Fruit fly (Drosophila melanogaster) whole organism, embryonic: ENCODE data around the gene Ubc6.

Source experiments
- Ada2b ChIP-seq: fragments of 200-800 bp; sonication (Bioruptor generic); IDR thresholded peaks from 2 replicates; pipeline ENCODE4 v1.3.6; 2022; ENCODE audit warnings: missing biosample characterization, missing genetic modification characterization
- Awh ChIP-seq: fragments of 200-800 bp; sonication (Bioruptor generic); IDR thresholded peaks from 2 replicates; pipeline ENCODE4, ENCODE4 v1.3.6; 2022; ENCODE audit warnings: missing biosample characterization, missing genetic modification characterization
- CG10431 ChIP-seq: fragments of 200-800 bp; sonication (Bioruptor generic); optimal IDR thresholded peaks from 3 replicates; lab custom pipeline; 2018; ENCODE audit warnings: missing biosample characterization, mild to moderate bottlenecking, missing genetic modification characterization
- CG10543 ChIP-seq: fragments of 200-800 bp; sonication (Bioruptor generic); optimal IDR thresholded peaks from 3 replicates; lab custom pipeline; 2017; ENCODE audit warnings: missing biosample characterization, mild to moderate bottlenecking, missing genetic modification characterization, moderate library complexity
- CG12071 ChIP-seq: fragments of 200-800 bp; sonication (Bioruptor generic); optimal IDR thresholded peaks from 3 replicates; lab custom pipeline; 2018; ENCODE audit warnings: missing biosample characterization, mild to moderate bottlenecking, missing genetic modification characterization
- CG13775 ChIP-seq: fragments of 200-800 bp; sonication (Bioruptor generic); optimal IDR thresholded peaks from 3 replicates; lab custom pipeline; 2017; ENCODE audit warnings: missing biosample characterization, mild to moderate bottlenecking, missing genetic modification characterization
- CG1602 ChIP-seq: fragments of 200-800 bp; sonication (Bioruptor generic); optimal IDR thresholded peaks from 3 replicates; lab custom pipeline; 2016; ENCODE audit warnings: missing biosample characterization, missing genetic modification characterization
- CG16779 ChIP-seq: fragments of 200-800 bp; sonication (Bioruptor generic); IDR thresholded peaks from 2 replicates; pipeline ENCODE4 v1.3.6; 2022; ENCODE audit warnings: missing biosample characterization, missing genetic modification characterization
- CG17829 ChIP-seq: fragments of 200-800 bp; optimal IDR thresholded peaks from 2 replicates; lab custom pipeline; 2019; ENCODE audit warnings: missing biosample characterization, mild to moderate bottlenecking, missing genetic modification characterization, moderate library complexity
- CG32767 ChIP-seq: fragments of 200-800 bp; sonication (Bioruptor generic); IDR thresholded peaks from 2 replicates; pipeline ENCODE4 v1.3.6; 2022; ENCODE audit warnings: missing biosample characterization, missing genetic modification characterization
- CG32772 ChIP-seq: fragments of 200-800 bp; sonication (Bioruptor generic); IDR thresholded peaks from 2 replicates; pipeline ENCODE4 v1.3.6; 2022; ENCODE audit warnings: missing biosample characterization, missing genetic modification characterization
- CG4617 ChIP-seq: fragments of 200-800 bp; sonication (Bioruptor generic); optimal IDR thresholded peaks from 3 replicates; lab custom pipeline; 2016; ENCODE audit warnings: missing biosample characterization, missing genetic modification characterization, borderline replicate concordance
- CG4707 ChIP-seq: fragments of 200-800 bp; sonication (Bioruptor generic); optimal IDR thresholded peaks from 2 replicates; lab custom pipeline; 2018; ENCODE audit warnings: missing biosample characterization, mild to moderate bottlenecking, missing genetic modification characterization, moderate library complexity
- CG4820 ChIP-seq: fragments of 200-800 bp; sonication (Bioruptor generic); optimal IDR thresholded peaks from 3 replicates; lab custom pipeline; 2016; ENCODE audit warnings: missing biosample characterization, missing genetic modification characterization
- CG7928 ChIP-seq: fragments of 200-800 bp; sonication (Bioruptor generic); optimal IDR thresholded peaks from 2 replicates; lab custom pipeline; 2017; ENCODE audit warnings: missing biosample characterization, mild to moderate bottlenecking, missing genetic modification characterization
- CG8290 ChIP-seq, 3 experiments: fragments of 200-800 bp; sonication (Bioruptor generic); optimal IDR thresholded peaks; 2 replicates each; lab custom pipeline; 2016 to 2019; ENCODE audit warnings: missing biosample characterization in 3 of 3, missing genetic modification characterization in 3 of 3, mild to moderate bottlenecking in 2 of 3, moderate library complexity in 1 of 3
- Chrac-16 ChIP-seq: fragments of 200-800 bp; sonication (Bioruptor generic); optimal IDR thresholded peaks from 3 replicates; lab custom pipeline; 2016; ENCODE audit warnings: missing biosample characterization, missing genetic modification characterization
- CoRest ChIP-seq: fragments of 200-800 bp; sonication (Bioruptor generic); optimal IDR thresholded peaks from 3 replicates; lab custom pipeline; 2018; ENCODE audit warnings: missing biosample characterization, mild to moderate bottlenecking, missing genetic modification characterization, moderate library complexity
- MBD-R2 ChIP-seq: fragments of 200-800 bp; sonication (Bioruptor generic); IDR thresholded peaks from 2 replicates; pipeline ENCODE4 v1.3.6; 2022; ENCODE audit warnings: missing biosample characterization, missing genetic modification characterization
- Meics ChIP-seq: fragments of 200-800 bp; sonication (Bioruptor generic); optimal IDR thresholded peaks from 2 replicates; lab custom pipeline; 2017; ENCODE audit warnings: missing biosample characterization, mild to moderate bottlenecking, missing genetic modification characterization
- Neu2 ChIP-seq: fragments of 200-800 bp; sonication (Bioruptor generic); optimal IDR thresholded peaks from 3 replicates; lab custom pipeline; 2016; ENCODE audit warnings: missing biosample characterization, missing genetic modification characterization, borderline replicate concordance
- Nf-YB ChIP-seq: fragments of 200-800 bp; sonication (Bioruptor generic); optimal IDR thresholded peaks from 3 replicates; lab custom pipeline; 2019; ENCODE audit warnings: missing biosample characterization, mild to moderate bottlenecking, missing genetic modification characterization, moderate library complexity
- Nf-YC ChIP-seq: fragments of 200-800 bp; optimal IDR thresholded peaks from 3 replicates; lab custom pipeline; 2019; ENCODE audit warnings: missing biosample characterization, mild to moderate bottlenecking, missing genetic modification characterization, moderate library complexity
- NfI ChIP-seq: fragments of 200-800 bp; sonication (Bioruptor generic); optimal IDR thresholded peaks from 3 replicates; lab custom pipeline; 2018; ENCODE audit warnings: missing biosample characterization, mild to moderate bottlenecking, missing genetic modification characterization, moderate library complexity
- Opbp ChIP-seq: fragments of 200-800 bp; sonication (Bioruptor generic); IDR thresholded peaks from 3 replicates; pipeline ENCODE4 v1.3.6; 2022; ENCODE audit warnings: missing biosample characterization, missing genetic modification characterization; ENCODE audit not compliant: partially characterized antibody
- Ravus ChIP-seq: fragments of 200-800 bp; sonication (Bioruptor generic); IDR thresholded peaks from 2 replicates; pipeline ENCODE4 v1.3.6; 2022; ENCODE audit warnings: missing biosample characterization, missing genetic modification characterization
- Spps ChIP-seq: fragments of 200-800 bp; sonication (Bioruptor generic); optimal IDR thresholded peaks from 2 replicates; lab custom pipeline; 2018; ENCODE audit warnings: missing biosample characterization, mild to moderate bottlenecking, missing genetic modification characterization
- crc ChIP-seq: fragments of 200-800 bp; sonication (Bioruptor generic); optimal IDR thresholded peaks from 2 replicates; lab custom pipeline; 2016; ENCODE audit warnings: missing biosample characterization, missing genetic modification characterization
- croc ChIP-seq: fragments of 200-800 bp; sonication (Bioruptor generic); conservative IDR thresholded peaks from 3 replicates; pipeline ENCODE4 v1.3.6; 2022; ENCODE audit warnings: missing biosample characterization, missing genetic modification characterization
- exex ChIP-seq: fragments of 200-800 bp; sonication (Bioruptor generic); optimal IDR thresholded peaks from 4 replicates; lab custom pipeline; 2018; ENCODE audit warnings: missing biosample characterization, mild to moderate bottlenecking, missing genetic modification characterization, moderate library complexity
- grau ChIP-seq: fragments of 200-800 bp; optimal IDR thresholded peaks from 3 replicates; lab custom pipeline; 2019; ENCODE audit warnings: missing biosample characterization, mild to moderate bottlenecking, missing genetic modification characterization, moderate library complexity
- grn ChIP-seq: fragments of 200-800 bp; sonication (Bioruptor generic); optimal IDR thresholded peaks from 3 replicates; lab custom pipeline; 2017; ENCODE audit warnings: missing biosample characterization, missing genetic modification characterization
- inv ChIP-seq: fragments of 200-800 bp; sonication (Bioruptor generic); IDR thresholded peaks from 2 replicates; pipeline ENCODE4 v1.3.6; 2022; ENCODE audit warnings: missing biosample characterization, missing genetic modification characterization; ENCODE audit not compliant: partially characterized antibody
- klu ChIP-seq: fragments of 200-800 bp; sonication (Bioruptor generic); IDR thresholded peaks from 2 replicates; pipeline ENCODE4 v1.3.6; 2022; ENCODE audit warnings: missing biosample characterization, missing genetic modification characterization
- lab ChIP-seq: fragments of 200-800 bp; sonication (Bioruptor generic); optimal IDR thresholded peaks from 3 replicates; lab custom pipeline; 2017; ENCODE audit warnings: missing biosample characterization, missing genetic modification characterization, mild to moderate bottlenecking, moderate library complexity, missing genetic modification reagents
- lmd ChIP-seq: fragments of 200-800 bp; sonication (Bioruptor generic); IDR thresholded peaks from 2 replicates; pipeline ENCODE4 v1.3.6; 2022; ENCODE audit warnings: missing biosample characterization, missing genetic modification characterization
- mam ChIP-seq: fragments of 200-800 bp; sonication (Bioruptor generic); optimal IDR thresholded peaks from 3 replicates; lab custom pipeline; 2016; ENCODE audit warnings: missing biosample characterization, missing genetic modification characterization
- nerfin-1 ChIP-seq: fragments of 200-800 bp; sonication (Bioruptor generic); optimal IDR thresholded peaks from 3 replicates; lab custom pipeline; 2019; ENCODE audit warnings: missing biosample characterization, mild to moderate bottlenecking, missing genetic modification characterization, moderate library complexity
- p53 ChIP-seq: fragments of 200-800 bp; sonication (Bioruptor generic); optimal IDR thresholded peaks from 2 replicates; lab custom pipeline; 2016; ENCODE audit warnings: missing biosample characterization, missing genetic modification characterization
- pb ChIP-seq: fragments of 200-800 bp; sonication (Bioruptor generic); optimal IDR thresholded peaks from 3 replicates; lab custom pipeline; 2016; ENCODE audit warnings: missing biosample characterization, missing genetic modification characterization
- pfk ChIP-seq: fragments of 200-800 bp; sonication (Bioruptor generic); optimal IDR thresholded peaks from 2 replicates; lab custom pipeline; 2018; ENCODE audit warnings: missing biosample characterization, mild to moderate bottlenecking, missing genetic modification characterization, moderate library complexity
- scrt ChIP-seq: fragments of 200-800 bp; sonication (Bioruptor generic); optimal IDR thresholded peaks from 2 replicates; lab custom pipeline; 2018; ENCODE audit warnings: missing biosample characterization, mild to moderate bottlenecking, missing genetic modification characterization, moderate library complexity
- slbo ChIP-seq: fragments of 200-800 bp; sonication (Bioruptor generic); IDR thresholded peaks from 2 replicates; pipeline ENCODE4 v1.3.6; 2022; ENCODE audit warnings: missing biosample characterization, missing genetic modification characterization
- sna ChIP-seq: fragments of 200-800 bp; sonication (Bioruptor generic); IDR thresholded peaks from 2 replicates; pipeline ENCODE4 v1.3.6; 2022; ENCODE audit warnings: missing biosample characterization, missing genetic modification characterization; ENCODE audit not compliant: partially characterized antibody
- sug ChIP-seq: fragments of 200-800 bp; optimal IDR thresholded peaks from 2 replicates; lab custom pipeline; 2019; ENCODE audit warnings: missing biosample characterization, mild to moderate bottlenecking, missing genetic modification characterization, moderate library complexity
- tap ChIP-seq: fragments of 200-800 bp; optimal IDR thresholded peaks from 3 replicates; lab custom pipeline; 2019; ENCODE audit warnings: missing biosample characterization, mild to moderate bottlenecking, missing genetic modification characterization, moderate library complexity
- tgo ChIP-seq: fragments of 200-800 bp; sonication (Bioruptor generic); IDR thresholded peaks from 3 replicates; pipeline ENCODE4 v1.3.6; 2022; ENCODE audit warnings: missing biosample characterization, missing genetic modification characterization
- tll ChIP-seq, 2 experiments: fragments of 200-800 bp in 1 of 2; fragments of >200 bp in 1 of 2; sonication (Bioruptor generic) in 1 of 2; optimal IDR thresholded peaks; 2 replicates each; lab custom pipeline; 2017 to 2019; ENCODE audit warnings: missing biosample characterization in 2 of 2, missing genetic modification characterization in 2 of 2, mild to moderate bottlenecking in 1 of 2, moderate library complexity in 1 of 2
- twi ChIP-seq: fragments of 200-800 bp; optimal IDR thresholded peaks from 2 replicates; lab custom pipeline; 2019; ENCODE audit warnings: missing biosample characterization, mild to moderate bottlenecking, missing genetic modification characterization, moderate library complexity
- vnd ChIP-seq: fragments of 200-800 bp; sonication (Bioruptor generic); IDR thresholded peaks from 3 replicates; pipeline ENCODE4 v1.3.6; 2022; ENCODE audit warnings: missing biosample characterization, missing genetic modification characterization; ENCODE audit not compliant: partially characterized antibody

Gene Ubc6

DNA sequence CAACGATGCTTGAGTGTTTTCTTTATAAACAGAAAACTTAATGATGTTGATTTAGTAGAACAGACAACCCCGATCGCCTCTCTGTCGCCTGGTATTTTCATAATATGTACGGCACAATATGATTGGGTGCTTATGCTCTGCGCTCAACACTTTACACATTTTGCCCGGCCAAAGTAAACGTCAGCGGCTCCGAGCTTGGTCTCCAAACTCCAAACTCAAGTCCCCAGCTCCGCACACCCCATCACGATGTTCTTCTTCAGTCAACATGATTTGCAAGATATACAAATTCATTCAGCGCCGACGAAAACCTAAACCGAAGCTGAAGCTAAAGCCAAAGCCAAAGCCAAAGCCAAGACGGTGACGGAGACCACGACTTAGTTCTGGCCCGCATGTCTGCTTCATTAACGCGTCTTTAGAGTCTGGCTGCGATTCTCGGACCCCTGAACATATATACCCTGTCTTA lies 22.9 kb upstream of the Ubc6 start (continued):
- TF ChIP-seq Chrac-16 (GFP tag; lab: Kevin White, UChicago): no peak
- TF ChIP-seq CG10543 (GFP tag; lab: Kevin White, UChicago): peak; percentile 82
- no peak for TF ChIP-seq CG17829 (tag; lab: Kevin White, UChicago)
- no peak for TF ChIP-seq grau (tag; lab: Kevin White, UChicago)
- peak; percentile 19 for TF ChIP-seq Nf-YC (tag; lab: Kevin White, UChicago)
- no peak for TF ChIP-seq vnd
- peak; percentile 56 for TF ChIP-seq CG4707 (GFP tag; lab: Kevin White, UChicago)
- peak; percentile 25 for TF ChIP-seq twi (tag; lab: Kevin White, UChicago)
- no peak for TF ChIP-seq CG32772
- no peak for TF ChIP-seq CG8290 (GFP tag; optimal IDR thresholded peaks at IDR 0.05; lab: Kevin White, UChicago)
- peak in 1 of 2 experiments; percentile 31 for TF ChIP-seq CG8290 (tag; optimal IDR thresholded peaks at IDR 0.05; lab: Kevin White, UChicago)
- no peak for TF ChIP-seq tll (GFP tag; optimal IDR thresholded peaks at IDR 0.05; lab: Kevin White, UChicago)
- no peak for TF ChIP-seq CG4617 (GFP tag; lab: Kevin White, UChicago)
- TF ChIP-seq klu (GFP tag; lab: Robert Waterston, UW): no peak
- peak; percentile 30 for TF ChIP-seq Nf-YB
- no peak for TF ChIP-seq CG4820 (GFP tag; lab: Kevin White, UChicago)
- TF ChIP-seq Meics (GFP tag; lab: Kevin White, UChicago): no peak
- TF ChIP-seq sug (tag; lab: Kevin White, UChicago): no peak
- TF ChIP-seq pb (GFP tag; lab: Kevin White, UChicago): no peak
- no peak for TF ChIP-seq Neu2 (GFP tag; lab: Kevin White, UChicago)
- no peak for TF ChIP-seq p53 (GFP tag; lab: Kevin White, UChicago)
- peak; percentile 26 for TF ChIP-seq pfk
- TF ChIP-seq Awh (GFP tag; lab: Robert Waterston, UW): peak; percentile 56; the same call in 1 of the 2 replicates
- no peak for TF ChIP-seq CG13775 (GFP tag; lab: Kevin White, UChicago)
- no peak; the same call in 1 of the 3 replicates for TF ChIP-seq croc (GFP tag; lab: Robert Waterston, UW)
- TF ChIP-seq Ravus (GFP tag; lab: Robert Waterston, UW): no peak
- peak; percentile 4 for TF ChIP-seq scrt
- TF ChIP-seq CG7928 (GFP tag; lab: Kevin White, UChicago): no peak
- TF ChIP-seq CG12071 (GFP tag; lab: Kevin White, UChicago): peak; percentile 47
- no peak for TF ChIP-seq slbo
- no peak for TF ChIP-seq MBD-R2 (GFP tag; lab: Robert Waterston, UW)
- no peak for TF ChIP-seq tap (tag; lab: Kevin White, UChicago)
- no peak for TF ChIP-seq inv (GFP tag; lab: Robert Waterston, UW)
- TF ChIP-seq NfI (GFP tag; lab: Kevin White, UChicago): no peak
- no peak for TF ChIP-seq CG16779
- TF ChIP-seq sna (GFP tag; lab: Robert Waterston, UW): no peak
- peak; percentile 32 for TF ChIP-seq exex (tag; lab: Kevin White, UChicago)
- peak; percentile 64 for TF ChIP-seq lab (GFP tag; lab: Kevin White, UChicago)
- TF ChIP-seq nerfin-1 (tag; lab: Kevin White, UChicago): peak; percentile 4
- no peak for TF ChIP-seq lmd (GFP tag; lab: Robert Waterston, UW)
- peak; percentile 65 for TF ChIP-seq CG10431 (GFP tag; lab: Kevin White, UChicago)
- no peak for TF ChIP-seq mam (GFP tag; lab: Kevin White, UChicago)
- no peak for TF ChIP-seq Spps (tag; lab: Kevin White, UChicago)
- TF ChIP-seq Ada2b (GFP tag; lab: Robert Waterston, UW): no peak; the same call in 1 of the 2 replicates
- TF ChIP-seq CG32767: 0 out of 2 replicates have a peak, but pooled peaks have one; percentile 29
- TF ChIP-seq CoRest: no peak
- TF ChIP-seq CG1602 (GFP tag; lab: Kevin White, UChicago): no peak
- no peak for TF ChIP-seq Opbp (GFP tag; lab: Robert Waterston, UW)
- no peak for TF ChIP-seq grn (GFP tag; lab: Kevin White, UChicago)
- TF ChIP-seq tgo (GFP tag; lab: Robert Waterston, UW): peak; percentile 22; the same call in 1 of the 3 replicates
- no peak for TF ChIP-seq crc (GFP tag; lab: Kevin White, UChicago)
